Fruit fly (Drosophila melanogaster) whole organism, prepupa: Measurements from ENCODE around the gene Cyp4ae1.

Experiments used
- Blimp-1 ChIP-seq: fragments of 200-800 bp; sonication (Bioruptor generic); optimal IDR thresholded peaks from 3 replicates; lab custom pipeline; 2017; ENCODE audit warnings: missing biosample characterization, missing genetic modification characterization, mild to moderate bottlenecking, moderate library complexity, missing genetic modification reagents
- CG10669 ChIP-seq: fragments of 200-800 bp; sonication (Bioruptor generic); optimal IDR thresholded peaks from 3 replicates; lab custom pipeline; 2018; ENCODE audit warnings: missing biosample characterization, mild to moderate bottlenecking, missing genetic modification characterization, moderate library complexity
- CG11294 ChIP-seq: fragments of 200-800 bp; sonication (Bioruptor generic); IDR thresholded peaks from 2 replicates; pipeline ENCODE4 v1.3.6; 2022; ENCODE audit warnings: missing biosample characterization, missing genetic modification characterization
- CG11762 ChIP-seq: fragments of 200-800 bp; sonication (Bioruptor generic); optimal IDR thresholded peaks from 3 replicates; lab custom pipeline; 2016; ENCODE audit warnings: missing biosample characterization, missing genetic modification characterization; ENCODE audit not compliant: insufficient read depth
- CG11902 ChIP-seq: fragments of 200-800 bp; sonication (Bioruptor generic); optimal IDR thresholded peaks from 3 replicates; lab custom pipeline; 2016; ENCODE audit warnings: missing biosample characterization, missing genetic modification characterization
- CG15336 ChIP-seq: fragments of 200-800 bp; sonication (Bioruptor generic); IDR thresholded peaks from 2 replicates; pipeline ENCODE4 v1.3.6; 2022; ENCODE audit warnings: missing biosample characterization, missing genetic modification characterization
- CG1621 ChIP-seq: fragments of 200-800 bp; sonication (Bioruptor generic); optimal IDR thresholded peaks from 3 replicates; lab custom pipeline; 2018; ENCODE audit warnings: missing biosample characterization, mild to moderate bottlenecking, missing genetic modification characterization
- CG16779 ChIP-seq: fragments of 200-800 bp; sonication (Bioruptor generic); optimal IDR thresholded peaks from 3 replicates; lab custom pipeline; 2017; ENCODE audit warnings: missing biosample characterization, mild to moderate bottlenecking, missing genetic modification characterization
- CG3032 ChIP-seq: fragments of 200-800 bp; optimal IDR thresholded peaks from 2 replicates; lab custom pipeline; 2019; ENCODE audit warnings: missing biosample characterization, mild to moderate bottlenecking, missing genetic modification characterization, moderate library complexity
- CG31627 ChIP-seq: fragments of 200-800 bp; sonication (Bioruptor generic); optimal IDR thresholded peaks from 3 replicates; lab custom pipeline; 2016; ENCODE audit warnings: missing biosample characterization, missing genetic modification characterization
- CG32006 ChIP-seq: fragments of 200-800 bp; sonication (Bioruptor generic); optimal IDR thresholded peaks from 3 replicates; lab custom pipeline; 2017; ENCODE audit warnings: missing biosample characterization, mild to moderate bottlenecking, missing genetic modification characterization
- CG34406 ChIP-seq: fragments of 200-800 bp; sonication (Bioruptor generic); optimal IDR thresholded peaks from 3 replicates; lab custom pipeline; 2016; ENCODE audit warnings: missing biosample characterization, missing genetic modification characterization
- CG3919 ChIP-seq: fragments of 200-800 bp; sonication (Bioruptor generic); optimal IDR thresholded peaks from 3 replicates; lab custom pipeline; 2016; ENCODE audit warnings: missing biosample characterization, missing genetic modification characterization
- CG4318 ChIP-seq: fragments of 200-800 bp; sonication (Bioruptor generic); optimal IDR thresholded peaks from 3 replicates; lab custom pipeline; 2017; ENCODE audit warnings: missing biosample characterization, mild to moderate bottlenecking, missing genetic modification characterization
- CG6163 ChIP-seq: fragments of 200-800 bp; sonication (Bioruptor generic); IDR thresholded peaks from 3 replicates; pipeline ENCODE4 v1.3.6; 2022; ENCODE audit warnings: missing biosample characterization, missing genetic modification characterization
- CG6276 ChIP-seq: fragments of 200-800 bp; sonication (Bioruptor generic); optimal IDR thresholded peaks from 2 replicates; lab custom pipeline; 2017; ENCODE audit warnings: missing biosample characterization, mild to moderate bottlenecking, missing genetic modification characterization
- CG6792 ChIP-seq: fragments of 200-800 bp; sonication (Bioruptor generic); optimal IDR thresholded peaks from 3 replicates; lab custom pipeline; 2016; ENCODE audit warnings: missing biosample characterization, missing genetic modification characterization
- CG6808 ChIP-seq: fragments of 200-800 bp; sonication (Bioruptor generic); optimal IDR thresholded peaks from 3 replicates; lab custom pipeline; 2017; ENCODE audit warnings: missing biosample characterization, missing genetic modification characterization, mild to moderate bottlenecking, moderate library complexity, missing genetic modification reagents
- CG6854 ChIP-seq: fragments of 200-800 bp; sonication (Bioruptor generic); optimal IDR thresholded peaks from 2 replicates; lab custom pipeline; 2017; ENCODE audit warnings: missing biosample characterization, mild to moderate bottlenecking, missing genetic modification characterization
- CG8119 ChIP-seq: fragments of 200-800 bp; sonication (Bioruptor generic); IDR thresholded peaks from 3 replicates; pipeline ENCODE4 v1.3.6; 2022; ENCODE audit warnings: missing biosample characterization, missing genetic modification characterization
- CG8319 ChIP-seq: fragments of 200-800 bp; sonication (Bioruptor generic); optimal IDR thresholded peaks from 3 replicates; lab custom pipeline; 2016; ENCODE audit warnings: missing biosample characterization, missing genetic modification characterization
- CG8632 ChIP-seq: fragments of 200-800 bp; sonication (Bioruptor generic); optimal IDR thresholded peaks from 3 replicates; lab custom pipeline; 2016; ENCODE audit warnings: missing biosample characterization, missing genetic modification characterization
- CG9139 ChIP-seq: fragments of 200-800 bp; sonication (Bioruptor generic); optimal IDR thresholded peaks from 3 replicates; lab custom pipeline; 2017; ENCODE audit warnings: missing biosample characterization, mild to moderate bottlenecking, missing genetic modification characterization
- Eip75B ChIP-seq: fragments of 200-800 bp; sonication (Bioruptor generic); optimal IDR thresholded peaks from 3 replicates; lab custom pipeline; 2016; ENCODE audit warnings: missing biosample characterization, missing genetic modification characterization
- Eip78C ChIP-seq: fragments of 200-800 bp; sonication (Bioruptor generic); peaks from one replicate; lab custom pipeline; 2016; ENCODE audit warnings: missing biosample characterization, missing genetic modification characterization
- Eip93F ChIP-seq: fragments of 200-800 bp; sonication (Bioruptor generic); optimal IDR thresholded peaks from 2 replicates; lab custom pipeline; 2016; ENCODE audit warnings: missing biosample characterization, mild to moderate bottlenecking, missing genetic modification characterization
- Ets21C ChIP-seq: fragments of 200-800 bp; sonication (Bioruptor generic); optimal IDR thresholded peaks from 3 replicates; lab custom pipeline; 2016; ENCODE audit warnings: missing biosample characterization, missing genetic modification characterization
- Gug ChIP-seq: fragments of 200-800 bp; sonication (Bioruptor generic); IDR thresholded peaks from 2 replicates; pipeline ENCODE4 v1.3.6; 2022; ENCODE audit warnings: missing biosample characterization, missing genetic modification characterization
- Hr4 ChIP-seq: fragments of 200-800 bp; sonication (Bioruptor generic); optimal IDR thresholded peaks from 3 replicates; lab custom pipeline; 2016; ENCODE audit warnings: missing biosample characterization, missing genetic modification characterization
- Met ChIP-seq: fragments of 200-800 bp; sonication (Bioruptor generic); optimal IDR thresholded peaks from 3 replicates; lab custom pipeline; 2016; ENCODE audit warnings: missing biosample characterization, missing genetic modification characterization
- Sox102F ChIP-seq: fragments of 200-800 bp; sonication (Bioruptor generic); optimal IDR thresholded peaks from 2 replicates; lab custom pipeline; 2016; ENCODE audit warnings: missing biosample characterization, mild to moderate bottlenecking, missing genetic modification characterization
- achi ChIP-seq: fragments of 200-800 bp; sonication (Bioruptor generic); optimal IDR thresholded peaks from 3 replicates; lab custom pipeline; 2016; ENCODE audit warnings: missing biosample characterization, missing genetic modification characterization
- acj6 ChIP-seq: fragments of 200-800 bp; sonication (Bioruptor generic); optimal IDR thresholded peaks from 3 replicates; lab custom pipeline; 2016; ENCODE audit warnings: missing biosample characterization, missing genetic modification characterization
- cyc ChIP-seq: fragments of 200-800 bp; sonication (Bioruptor generic); optimal IDR thresholded peaks from 3 replicates; lab custom pipeline; 2016; ENCODE audit warnings: missing biosample characterization, missing genetic modification characterization
- dac ChIP-seq: fragments of 200-800 bp; sonication (Bioruptor generic); optimal IDR thresholded peaks from 2 replicates; lab custom pipeline; 2017; ENCODE audit warnings: missing biosample characterization, mild to moderate bottlenecking, missing genetic modification characterization
- dsx ChIP-seq: fragments of 200-800 bp; optimal IDR thresholded peaks from 3 replicates; lab custom pipeline; 2019; ENCODE audit warnings: missing biosample characterization, mild to moderate bottlenecking, missing genetic modification characterization, moderate library complexity; ENCODE audit not compliant: poor library complexity, severe bottlenecking
- esn ChIP-seq: fragments of 200-800 bp; sonication (Bioruptor generic); optimal IDR thresholded peaks from 2 replicates; lab custom pipeline; 2016; ENCODE audit warnings: missing biosample characterization, mild to moderate bottlenecking, missing genetic modification characterization, moderate library complexity
- fd85E ChIP-seq: fragments of 200-800 bp; sonication (Bioruptor generic); optimal IDR thresholded peaks from 3 replicates; lab custom pipeline; 2016; ENCODE audit warnings: missing biosample characterization, missing genetic modification characterization
- lz ChIP-seq: fragments of 200-800 bp; sonication (Bioruptor generic); optimal IDR thresholded peaks from 3 replicates; lab custom pipeline; 2016; ENCODE audit warnings: missing biosample characterization, missing genetic modification characterization
- pdm3 ChIP-seq: fragments of 200-800 bp; sonication (Bioruptor generic); optimal IDR thresholded peaks from 3 replicates; lab custom pipeline; 2016; ENCODE audit warnings: missing biosample characterization, missing genetic modification characterization
- salr ChIP-seq, 2 experiments: fragments of 200-800 bp; sonication (Bioruptor generic); optimal IDR thresholded peaks; 3 replicates each; lab custom pipeline; 2016 to 2018; ENCODE audit warnings: missing biosample characterization in 2 of 2, missing genetic modification characterization in 2 of 2, mild to moderate bottlenecking in 1 of 2
- spab ChIP-seq: fragments of 200-800 bp; sonication (Bioruptor generic); optimal IDR thresholded peaks from 2 replicates; lab custom pipeline; 2017; ENCODE audit warnings: missing biosample characterization, mild to moderate bottlenecking, missing genetic modification characterization, missing genetic modification reagents
- ss ChIP-seq, 2 experiments: fragments of 200-800 bp; sonication (Bioruptor generic); optimal IDR thresholded peaks; 2 replicates in 1 of 2; 3 replicates in 1 of 2; lab custom pipeline; 2017 to 2018; ENCODE audit warnings: mild to moderate bottlenecking in 2 of 2, missing biosample characterization in 2 of 2, missing genetic modification characterization in 2 of 2, moderate library complexity in 1 of 2
- vri ChIP-seq: fragments of 200-800 bp; sonication (Bioruptor generic); optimal IDR thresholded peaks from 3 replicates; lab custom pipeline; 2016; ENCODE audit warnings: missing biosample characterization, mild to moderate bottlenecking, missing genetic modification characterization

The Cyp4ae1 gene

dm6 chrX:2135868-2136787 is 42.7 kb upstream of the Cyp4ae1 start (continued):
- TF ChIP-seq CG6163 (GFP tag; lab: Robert Waterston, UW) (peak; percentile 23; the same call in 2 of the 3 replicates), pdm3 (GFP tag; lab: Kevin White, UChicago) (peak; percentile 14), cyc (peak; percentile 25), CG8632 (GFP tag; lab: Kevin White, UChicago) (no peak), Eip78C (GFP tag; lab: Kevin White, UChicago) (peak; percentile 69), CG9139 (GFP tag; lab: Kevin White, UChicago) (no peak), CG3919 (GFP tag; lab: Kevin White, UChicago) (no peak), Met (GFP tag; lab: Kevin White, UChicago) (no peak), CG31627 (peak; percentile 50), dsx (GFP tag; lab: Kevin White, UChicago) (no peak), CG11902 (GFP tag; lab: Kevin White, UChicago) (peak; percentile 37)

- TF ChIP-seq CG8319 (GFP tag; lab: Kevin White, UChicago) = peak; percentile 99
- TF ChIP-seq CG6808 = peak; percentile 98
- peak; percentile 99 for TF ChIP-seq CG6854 (GFP tag; lab: Kevin White, UChicago)
- TF ChIP-seq CG34406 (GFP tag; lab: Kevin White, UChicago) = peak; percentile 99
- peak; percentile 100 for TF ChIP-seq CG32006 (GFP tag; lab: Kevin White, UChicago)
- peak; percentile 99 for TF ChIP-seq ss (GFP tag; optimal IDR thresholded peaks at IDR 0.05; lab: Kevin White, UChicago)
- TF ChIP-seq CG4318 (GFP tag; lab: Kevin White, UChicago) = peak; percentile 99
- peak; percentile 99 for TF ChIP-seq esn (GFP tag; lab: Kevin White, UChicago)
- peak; percentile 100 for TF ChIP-seq CG11902 (GFP tag; lab: Kevin White, UChicago)
- TF ChIP-seq CG10669 (GFP tag; lab: Kevin White, UChicago) = peak; percentile 99
- TF ChIP-seq Gug (GFP tag; lab: Robert Waterston, UW) = peak; percentile 100
- peak; percentile 100 for TF ChIP-seq acj6 (GFP tag; lab: Kevin White, UChicago)
- TF ChIP-seq CG3919 (GFP tag; lab: Kevin White, UChicago) = peak; percentile 100
- peak; percentile 99 for TF ChIP-seq CG8632 (GFP tag; lab: Kevin White, UChicago)
- peak; percentile 98 for TF ChIP-seq fd85E (GFP tag; lab: Kevin White, UChicago)
- TF ChIP-seq spab (GFP tag; lab: Kevin White, UChicago) = peak; percentile 99
- peak; percentile 99 for TF ChIP-seq achi (GFP tag; lab: Kevin White, UChicago)
- peak; percentile 96 for TF ChIP-seq Blimp-1 (GFP tag; lab: Kevin White, UChicago)
- TF ChIP-seq CG8119 (GFP tag; lab: Robert Waterston, UW) = peak; percentile 100
- peak; percentile 100 for TF ChIP-seq CG6163 (GFP tag; lab: Robert Waterston, UW)
- TF ChIP-seq salr (GFP tag; optimal IDR thresholded peaks at IDR 0.05; lab: Kevin White, UChicago) = peak; percentile 96 to 100
- TF ChIP-seq Hr4 (GFP tag; lab: Kevin White, UChicago) = peak; percentile 100
- TF ChIP-seq dac (GFP tag; lab: Kevin White, UChicago) = peak; percentile 99
- TF ChIP-seq CG9139 (GFP tag; lab: Kevin White, UChicago) = peak; percentile 98
- TF ChIP-seq CG3032 = peak; percentile 100
- peak; percentile 100 for TF ChIP-seq pdm3 (GFP tag; lab: Kevin White, UChicago)
- TF ChIP-seq Eip78C (GFP tag; lab: Kevin White, UChicago) = peak; percentile 100
- TF ChIP-seq CG6276 (GFP tag; lab: Kevin White, UChicago) = peak; percentile 98
- TF ChIP-seq Eip93F = peak; percentile 100
- TF ChIP-seq CG15336 (GFP tag; lab: Robert Waterston, UW) = peak; percentile 100
- TF ChIP-seq Met (GFP tag; lab: Kevin White, UChicago) = peak; percentile 100
- peak; percentile 99 for TF ChIP-seq Sox102F (GFP tag; lab: Kevin White, UChicago)
- TF ChIP-seq CG6792 (GFP tag; lab: Kevin White, UChicago) = peak; percentile 100
- peak; percentile 99 for TF ChIP-seq Ets21C
- TF ChIP-seq CG1621 (tag; lab: Kevin White, UChicago) = peak; percentile 99
- peak; percentile 100 for TF ChIP-seq CG11294
- peak; percentile 99 for TF ChIP-seq vri
- peak; percentile 99 for TF ChIP-seq Eip75B (GFP tag; lab: Kevin White, UChicago)
- peak; percentile 99 for TF ChIP-seq CG11762 (GFP tag; lab: Kevin White, UChicago)
- peak; percentile 100 for TF ChIP-seq CG31627
- TF ChIP-seq lz (GFP tag; lab: Kevin White, UChicago) = peak; percentile 100
- TF ChIP-seq CG16779 (tag; lab: Kevin White, UChicago) = peak; percentile 98
These were observed 41.9 kb upstream of the Cyp4ae1 start for dm6 chrX:2136831-2137452.
